Worm (Caenorhabditis elegans) whole organism, L1 larva: ENCODE data around the gene K08H2.3.
A peak's percentile ranks its signal among the peaks of the same experiment; 100 is the strongest.

Experiments used
- C16A3.4 ChIP-seq: fragments of 150-350 bp; optimal IDR thresholded peaks from 2 replicates; lab custom pipeline; 2014; ENCODE audit warnings: missing biosample characterization, missing genetic modification characterization
- C34B4.2 ChIP-seq: sonication (generic microtip); optimal IDR thresholded peaks from 2 replicates; lab custom pipeline; 2017; ENCODE audit warnings: mild to moderate bottlenecking, missing genetic modification characterization, missing compliant biosample characterization
- F16B12.6 ChIP-seq: fragments of 150-350 bp; optimal IDR thresholded peaks from 2 replicates; lab custom pipeline; 2014; ENCODE audit warnings: missing biosample characterization, missing genetic modification characterization
- ceh-63 ChIP-seq: fragments of 200-800 bp; sonication (Bioruptor generic); optimal IDR thresholded peaks from 2 replicates; lab custom pipeline; 2018; ENCODE audit warnings: mild to moderate bottlenecking, missing genetic modification characterization, missing compliant biosample characterization
- ceh-8 ChIP-seq: fragments of 200-800 bp; sonication (Bioruptor generic); optimal IDR thresholded peaks from 2 replicates; lab custom pipeline; 2018; ENCODE audit warnings: mild to moderate bottlenecking, missing genetic modification characterization, moderate library complexity, missing compliant biosample characterization
- ceh-82 ChIP-seq, 3 experiments: fragments of 150-350 bp in 1 of 3; sonication (generic microtip) in 2 of 3; optimal IDR thresholded peaks; 2 replicates each; lab custom pipeline; 2014 to 2017; ENCODE audit warnings: missing biosample characterization in 3 of 3, missing genetic modification characterization in 3 of 3
- ceh-88 ChIP-seq: fragments of 200-800 bp; sonication (Bioruptor generic); IDR thresholded peaks from 2 replicates; pipeline ENCODE4 v1.3.6; 2022; ENCODE audit warnings: missing genetic modification characterization, missing compliant biosample characterization
- ceh-90 ChIP-seq: sonication (generic microtip); optimal IDR thresholded peaks from 2 replicates; lab custom pipeline; 2016; ENCODE audit warnings: missing genetic modification characterization, missing compliant biosample characterization
- dpl-1 ChIP-seq, 3 experiments: fragments of 150-350 bp in 2 of 3; sonication (generic microtip) in 1 of 3; optimal IDR thresholded peaks; 2 replicates each; lab custom pipeline; 2014 to 2017; ENCODE audit warnings: missing biosample characterization in 3 of 3, missing genetic modification characterization in 3 of 3, missing genetic modification reagents in 3 of 3
- dsc-1 ChIP-seq: sonication (generic microtip); optimal IDR thresholded peaks from 2 replicates; lab custom pipeline; 2016; ENCODE audit warnings: mild to moderate bottlenecking, missing genetic modification characterization, missing compliant biosample characterization
- efl-3 ChIP-seq: fragments of 200-800 bp; sonication (Bioruptor generic); optimal IDR thresholded peaks from 2 replicates; lab custom pipeline; 2018; ENCODE audit warnings: mild to moderate bottlenecking, missing genetic modification characterization, missing compliant biosample characterization
- egl-27 ChIP-seq, 2 experiments: fragments of 150-350 bp in 1 of 2; sonication (generic microtip); optimal IDR thresholded peaks; 3 replicates each; lab custom pipeline; 2017 to 2018; ENCODE audit warnings: missing biosample characterization in 2 of 2, missing genetic modification characterization in 2 of 2, missing genetic modification reagents in 2 of 2
- elt-2 ChIP-seq: sonication (generic microtip); optimal IDR thresholded peaks from 2 replicates; lab custom pipeline; 2016; ENCODE audit warnings: missing genetic modification characterization, mild to moderate bottlenecking, inconsistent platforms, missing compliant biosample characterization, missing genetic modification reagents
- elt-3 ChIP-seq, 6 experiments: fragments of 150-350 bp in 1 of 6; sonication (generic microtip); optimal IDR thresholded peaks; 2 replicates each; lab custom pipeline; 2017 to 2018; ENCODE audit warnings: missing biosample characterization in 6 of 6, missing genetic modification characterization in 6 of 6, inconsistent platforms in 1 of 6
- ets-5 ChIP-seq: fragments of 200-800 bp; sonication (Bioruptor generic); IDR thresholded peaks from 2 replicates; pipeline ENCODE4 v1.3.6; 2022; ENCODE audit warnings: missing genetic modification characterization, missing compliant biosample characterization
- fkh-10 ChIP-seq: sonication (generic microtip); optimal IDR thresholded peaks from 2 replicates; lab custom pipeline; 2017; ENCODE audit warnings: missing biosample characterization, missing genetic modification reagents, missing genetic modification characterization
- fkh-4 ChIP-seq: sonication (generic microtip); optimal IDR thresholded peaks from 2 replicates; lab custom pipeline; 2016; ENCODE audit warnings: missing compliant biosample characterization, missing genetic modification characterization, borderline replicate concordance
- fos-1 ChIP-seq: fragments of 150-350 bp; optimal IDR thresholded peaks from 2 replicates; lab custom pipeline; 2014; ENCODE audit warnings: missing biosample characterization, missing genetic modification characterization
- grh-1 ChIP-seq: fragments of 200-800 bp; sonication (Bioruptor generic); IDR thresholded peaks from 2 replicates; pipeline ENCODE4 v1.3.6; 2022; ENCODE audit warnings: missing genetic modification reagents, missing genetic modification characterization, missing compliant biosample characterization
- hpl-2 ChIP-seq: fragments of 150-350 bp; optimal IDR thresholded peaks from 2 replicates; lab custom pipeline; 2014; ENCODE audit warnings: missing biosample characterization, missing genetic modification reagents, missing genetic modification characterization
- isw-1 ChIP-seq: fragments of 200-800 bp; sonication (Bioruptor generic); IDR thresholded peaks from 2 replicates; pipeline ENCODE4 v1.3.6; 2022; ENCODE audit warnings: missing genetic modification characterization, missing compliant biosample characterization
- jun-1 ChIP-seq: fragments of 150-350 bp; optimal IDR thresholded peaks from 2 replicates; lab custom pipeline; 2014; ENCODE audit warnings: missing biosample characterization, missing genetic modification reagents, missing genetic modification characterization
- lin-13 ChIP-seq: fragments of 150-350 bp; optimal IDR thresholded peaks from 2 replicates; lab custom pipeline; 2014; ENCODE audit warnings: missing biosample characterization, missing genetic modification reagents, missing genetic modification characterization
- lin-14 ChIP-seq: fragments of 200-800 bp; sonication (Bioruptor generic); optimal IDR thresholded peaks from 2 replicates; lab custom pipeline; 2018; ENCODE audit warnings: mild to moderate bottlenecking, missing genetic modification characterization, moderate library complexity, missing compliant biosample characterization
- lin-35 ChIP-seq, 2 experiments: fragments of 150-350 bp; optimal IDR thresholded peaks; 2 replicates each; lab custom pipeline; 2014; ENCODE audit warnings: missing biosample characterization in 2 of 2, missing genetic modification characterization in 2 of 2, missing genetic modification reagents in 2 of 2
- lin-39 ChIP-seq: fragments of 150-350 bp; optimal IDR thresholded peaks from 2 replicates; lab custom pipeline; 2014; ENCODE audit warnings: missing biosample characterization, missing genetic modification reagents, missing genetic modification characterization
- lir-3 ChIP-seq: sonication (generic microtip); optimal IDR thresholded peaks from 2 replicates; lab custom pipeline; 2016; ENCODE audit warnings: mild to moderate bottlenecking, missing genetic modification characterization, moderate library complexity, missing compliant biosample characterization; ENCODE audit not compliant: poor library complexity
- lsy-2 ChIP-seq, 2 experiments: fragments of 150-350 bp; optimal IDR thresholded peaks; 2 replicates each; lab custom pipeline; 2014; ENCODE audit warnings: missing biosample characterization in 2 of 2, missing genetic modification characterization in 2 of 2
- mab-9 ChIP-seq: fragments of 200-800 bp; sonication (Bioruptor generic); IDR thresholded peaks from 2 replicates; pipeline ENCODE4 v1.3.6; 2022; ENCODE audit warnings: missing genetic modification reagents, missing genetic modification characterization, missing compliant biosample characterization
- mdl-1 ChIP-seq, 2 experiments: fragments of 150-350 bp; optimal IDR thresholded peaks; 2 replicates each; lab custom pipeline; 2014 to 2017; ENCODE audit warnings: missing biosample characterization in 2 of 2, missing genetic modification characterization in 2 of 2, inconsistent platforms in 1 of 2
- nhr-11 ChIP-seq: fragments of 150-350 bp; optimal IDR thresholded peaks from 2 replicates; lab custom pipeline; 2014; ENCODE audit warnings: missing biosample characterization, missing genetic modification characterization
- nhr-12 ChIP-seq: sonication (generic microtip); optimal IDR thresholded peaks from 2 replicates; lab custom pipeline; 2017; ENCODE audit warnings: missing biosample characterization, missing genetic modification characterization
- nhr-237 ChIP-seq: fragments of 150-350 bp; optimal IDR thresholded peaks from 2 replicates; lab custom pipeline; 2014; ENCODE audit warnings: missing biosample characterization, missing genetic modification characterization
- nhr-47 ChIP-seq: sonication (generic microtip); optimal IDR thresholded peaks from 2 replicates; lab custom pipeline; 2016; ENCODE audit warnings: mild to moderate bottlenecking, missing genetic modification characterization, moderate library complexity, missing compliant biosample characterization
- nhr-71 ChIP-seq: sonication (generic microtip); optimal IDR thresholded peaks from 2 replicates; lab custom pipeline; 2016; ENCODE audit warnings: mild to moderate bottlenecking, missing genetic modification characterization, moderate library complexity, missing compliant biosample characterization
- nhr-85 ChIP-seq: sonication (generic microtip); peaks from one replicate; lab custom pipeline; 2016; ENCODE audit warnings: missing genetic modification characterization, inconsistent platforms, missing compliant biosample characterization
- nhr-90 ChIP-seq: sonication (generic microtip); optimal IDR thresholded peaks from 2 replicates; lab custom pipeline; 2016; ENCODE audit warnings: mild to moderate bottlenecking, missing genetic modification characterization, missing compliant biosample characterization; ENCODE audit not compliant: poor library complexity
- pag-3 ChIP-seq: sonication (generic microtip); optimal IDR thresholded peaks from 2 replicates; lab custom pipeline; 2017; ENCODE audit warnings: missing genetic modification characterization, mild to moderate bottlenecking, missing compliant biosample characterization, antibody characterized with exemption, borderline replicate concordance; ENCODE audit not compliant: insufficient read depth
- rnt-1 ChIP-seq: sonication (generic microtip); optimal IDR thresholded peaks from 2 replicates; lab custom pipeline; 2016; ENCODE audit warnings: mild to moderate bottlenecking, missing genetic modification characterization, moderate library complexity, missing compliant biosample characterization
- snpc-4 ChIP-seq: fragments of 150-350 bp; optimal IDR thresholded peaks from 2 replicates; lab custom pipeline; 2014; ENCODE audit warnings: missing biosample characterization, missing genetic modification characterization
- snu-23 ChIP-seq: sonication (generic microtip); optimal IDR thresholded peaks from 2 replicates; lab custom pipeline; 2016; ENCODE audit warnings: missing genetic modification characterization, missing compliant biosample characterization
- sox-4 ChIP-seq: sonication (generic microtip); optimal IDR thresholded peaks from 2 replicates; lab custom pipeline; 2016; ENCODE audit warnings: missing genetic modification characterization, missing compliant biosample characterization
- swsn-7 ChIP-seq: sonication (generic microtip); optimal IDR thresholded peaks from 2 replicates; lab custom pipeline; 2016; ENCODE audit warnings: missing genetic modification characterization, missing compliant biosample characterization
- tlp-1 ChIP-seq: fragments of 150-350 bp; optimal IDR thresholded peaks from 2 replicates; lab custom pipeline; 2014; ENCODE audit warnings: missing biosample characterization, missing genetic modification characterization
- unc-30 ChIP-seq: sonication (generic microtip); optimal IDR thresholded peaks from 2 replicates; lab custom pipeline; 2017; ENCODE audit warnings: missing biosample characterization, missing genetic modification characterization
- unc-62 ChIP-seq: fragments of 150-350 bp; optimal IDR thresholded peaks from 2 replicates; lab custom pipeline; 2014; ENCODE audit warnings: missing biosample characterization, missing genetic modification reagents, missing genetic modification characterization
- vab-15 ChIP-seq: sonication (generic microtip); optimal IDR thresholded peaks from 2 replicates; lab custom pipeline; 2017; ENCODE audit warnings: missing genotype, mild to moderate bottlenecking, missing genetic modification characterization, missing compliant biosample characterization
- xbp-1 ChIP-seq: sonication (generic microtip); optimal IDR thresholded peaks from 2 replicates; lab custom pipeline; 2016; ENCODE audit warnings: missing genetic modification characterization, missing compliant biosample characterization

The K08H2.3 gene

ce11 chrX:13224608-13225007 is 12.6 kb upstream of the K08H2.3 start, which contains the start of gene skr-19:
Gene skr-19 (minus strand): TSS chrX:13224708.
- TF ChIP-seq rnt-1 (tag; lab: Kevin White, UChicago), result no peak
- TF ChIP-seq nhr-237 (tag; lab: Kevin White, UChicago), result no peak
- no peak for TF ChIP-seq pag-3 (tag; lab: Kevin White, UChicago)

ce11 chrX:13225111-13225905 is 11.9 kb upstream of the K08H2.3 start:
- peak in 1 of 2 experiments; percentile 44 for TF ChIP-seq lin-35 (GFP tag; optimal IDR thresholded peaks at IDR 0.05; lab: Kevin White, UChicago)
- TF ChIP-seq ceh-90 (tag; lab: Kevin White, UChicago), result no peak
- TF ChIP-seq nhr-71, result peak; percentile 19
- TF ChIP-seq lir-3, result no peak
- TF ChIP-seq F16B12.6, result no peak
- TF ChIP-seq isw-1, result no peak
- TF ChIP-seq tlp-1 (tag; lab: Kevin White, UChicago), result no peak
- TF ChIP-seq ceh-82 (tag; optimal IDR thresholded peaks at IDR 0.05; lab: Kevin White, UChicago), result peak in 1 of 3 experiments; percentile 13
- no peak for TF ChIP-seq elt-3 (tag; optimal IDR thresholded peaks at IDR 0.05; lab: Kevin White, UChicago)
- peak; percentile 55 for TF ChIP-seq elt-2 (tag; lab: Kevin White, UChicago)
- TF ChIP-seq ceh-63, result no peak
- no peak for TF ChIP-seq unc-62 (GFP tag; lab: Kevin White, UChicago)
- TF ChIP-seq nhr-85 (tag; lab: Kevin White, UChicago), result peak; percentile 75
- TF ChIP-seq ets-5 (GFP tag; lab: Robert Waterston, UW), result no peak
- TF ChIP-seq unc-30 (tag; lab: Kevin White, UChicago), result no peak
- peak; percentile 47 for TF ChIP-seq lin-14 (GFP tag; lab: Kevin White, UChicago)
- no peak for TF ChIP-seq mab-9 (GFP tag; lab: Robert Waterston, UW)
- TF ChIP-seq egl-27 (tag; optimal IDR thresholded peaks at IDR 0.05; lab: Kevin White, UChicago), result no peak
- TF ChIP-seq efl-3 (GFP tag; lab: Kevin White, UChicago), result no peak
- TF ChIP-seq nhr-12 (tag; lab: Kevin White, UChicago), result no peak
- TF ChIP-seq snu-23 (GFP tag; lab: Kevin White, UChicago), result peak; percentile 38
- no peak for TF ChIP-seq nhr-11
- TF ChIP-seq C16A3.4 (tag; lab: Kevin White, UChicago), result no peak
- peak in 1 of 3 experiments; percentile 11 for TF ChIP-seq dpl-1 (GFP tag; optimal IDR thresholded peaks at IDR 0.05; lab: Kevin White, UChicago)
- TF ChIP-seq xbp-1 (tag; lab: Kevin White, UChicago), result no peak
- TF ChIP-seq vab-15 (tag; lab: Kevin White, UChicago), result no peak
- TF ChIP-seq lsy-2 (tag; optimal IDR thresholded peaks at IDR 0.05; lab: Kevin White, UChicago), result peak in 1 of 2 experiments; percentile 12
- peak; percentile 17 for TF ChIP-seq nhr-47 (tag; lab: Kevin White, UChicago)
- TF ChIP-seq lin-13 (GFP tag; lab: Kevin White, UChicago), result no peak
- no peak for TF ChIP-seq C34B4.2 (tag; lab: Kevin White, UChicago)
- peak in 1 of 2 experiments; percentile 23 for TF ChIP-seq mdl-1 (tag; optimal IDR thresholded peaks at IDR 0.05; lab: Kevin White, UChicago)
- TF ChIP-seq ceh-88 (GFP tag; lab: Robert Waterston, UW), result no peak
- TF ChIP-seq jun-1, result no peak
- no peak for TF ChIP-seq fkh-10 (GFP tag; lab: Kevin White, UChicago)
- TF ChIP-seq ceh-8, result no peak
- no peak for TF ChIP-seq hpl-2 (GFP tag; lab: Kevin White, UChicago)
- TF ChIP-seq fos-1, result no peak
- TF ChIP-seq swsn-7, result no peak
- TF ChIP-seq dsc-1 (tag; lab: Kevin White, UChicago), result peak; percentile 50
- no peak for TF ChIP-seq fkh-4 (tag; lab: Kevin White, UChicago)
- no peak for TF ChIP-seq snpc-4 (tag; lab: Kevin White, UChicago)
- peak; percentile 8 for TF ChIP-seq nhr-90 (tag; lab: Kevin White, UChicago)
- no peak for TF ChIP-seq grh-1
- no peak for TF ChIP-seq lin-39 (tag; lab: Kevin White, UChicago)
- TF ChIP-seq sox-4 (tag; lab: Kevin White, UChicago), result peak; percentile 14
